Worm (Caenorhabditis elegans) whole organism, L3 larva: ENCODE results near the gene F35G12.7.

Source experiments
- ama-1 ChIP-seq: fragments of 150-350 bp; optimal IDR thresholded peaks from 2 replicates; lab custom pipeline; 2018
- ceh-28 ChIP-seq: fragments of 150-350 bp; optimal IDR thresholded peaks from 2 replicates; lab custom pipeline; 2014; ENCODE audit warnings: missing biosample characterization, missing genetic modification reagents, missing genetic modification characterization
- ztf-4 ChIP-seq: fragments of 150-350 bp; optimal IDR thresholded peaks from 2 replicates; lab custom pipeline; 2014; ENCODE audit warnings: missing biosample characterization, missing genetic modification characterization

ce11 chrIII:4587177-4587576 is at the start of gene F35G12.7, which contains the start of gene smc-4:
- TF ChIP-seq ama-1 (lab: Kevin White, UChicago) (no peak), ztf-4 (no peak), ceh-28 (tag; lab: Kevin White, UChicago) (peak; percentile 9)
